Worm (Caenorhabditis elegans) whole organism, L3 larva: ENCODE results near the gene F42A9.3.
A peak's percentile ranks its signal among the peaks of the same experiment; 100 is the strongest.

ENCODE experiments used
- R02D3.7 ChIP-seq: fragments of 150-350 bp; optimal IDR thresholded peaks from 2 replicates; lab custom pipeline; 2014; ENCODE audit warnings: missing biosample characterization, missing genetic modification characterization
- ZK546.5 ChIP-seq: sonication (generic microtip); optimal IDR thresholded peaks from 2 replicates; lab custom pipeline; 2017; ENCODE audit warnings: missing biosample characterization, missing genetic modification characterization
- aly-2 ChIP-seq: fragments of 150-350 bp; optimal IDR thresholded peaks from 2 replicates; lab custom pipeline; 2014; ENCODE audit warnings: missing biosample characterization, missing genetic modification characterization
- ama-1 ChIP-seq: fragments of 150-350 bp; optimal IDR thresholded peaks from 2 replicates; lab custom pipeline; 2018
- ceh-16 ChIP-seq: sonication (generic microtip); optimal IDR thresholded peaks from 2 replicates; lab custom pipeline; 2017; ENCODE audit warnings: missing biosample characterization, missing genetic modification characterization
- ceh-28 ChIP-seq: fragments of 150-350 bp; optimal IDR thresholded peaks from 2 replicates; lab custom pipeline; 2014; ENCODE audit warnings: missing biosample characterization, missing genetic modification reagents, missing genetic modification characterization
- ceh-82 ChIP-seq: fragments of 150-350 bp; optimal IDR thresholded peaks from 2 replicates; lab custom pipeline; 2014; ENCODE audit warnings: missing biosample characterization, missing genetic modification characterization
- ceh-9 ChIP-seq: sonication (generic microtip); optimal IDR thresholded peaks from 2 replicates; lab custom pipeline; 2018; ENCODE audit warnings: missing biosample characterization, missing genetic modification characterization
- daf-12 ChIP-seq: fragments of 150-350 bp; optimal IDR thresholded peaks from 2 replicates; lab custom pipeline; 2014; ENCODE audit warnings: missing biosample characterization, missing genetic modification reagents, missing genetic modification characterization
- egl-27 ChIP-seq: sonication (generic microtip); optimal IDR thresholded peaks from 4 replicates; lab custom pipeline; 2017; ENCODE audit warnings: missing biosample characterization, missing genetic modification reagents, missing genetic modification characterization
- egl-5 ChIP-seq: fragments of 150-350 bp; optimal IDR thresholded peaks from 2 replicates; lab custom pipeline; 2017; ENCODE audit warnings: missing biosample characterization, missing genetic modification reagents, missing genetic modification characterization, inconsistent platforms
- elt-1 ChIP-seq: fragments of 150-350 bp; optimal IDR thresholded peaks from 2 replicates; lab custom pipeline; 2014; ENCODE audit warnings: missing biosample characterization, missing genetic modification characterization
- elt-2 ChIP-seq: sonication (generic microtip); optimal IDR thresholded peaks from 2 replicates; lab custom pipeline; 2016; ENCODE audit warnings: missing genetic modification reagents, mild to moderate bottlenecking, missing genetic modification characterization, missing compliant biosample characterization
- elt-3 ChIP-seq, 3 experiments: fragments of 150-350 bp in 1 of 3; sonication (generic microtip) in 2 of 3; optimal IDR thresholded peaks; 2 replicates in 2 of 3; 4 replicates in 1 of 3; lab custom pipeline; 2014 to 2017; ENCODE audit warnings: missing biosample characterization in 3 of 3, missing genetic modification characterization in 3 of 3
- eor-1 ChIP-seq, 2 experiments: fragments of 150-350 bp; optimal IDR thresholded peaks; 2 replicates each; lab custom pipeline; 2014 to 2018; ENCODE audit warnings: missing biosample characterization in 2 of 2, missing genetic modification characterization in 2 of 2
- fkh-10 ChIP-seq: sonication (generic microtip); optimal IDR thresholded peaks from 2 replicates; lab custom pipeline; 2017; ENCODE audit warnings: missing biosample characterization, missing genetic modification reagents, missing genetic modification characterization
- fkh-2 ChIP-seq: fragments of 150-350 bp; optimal IDR thresholded peaks from 2 replicates; lab custom pipeline; 2014; ENCODE audit warnings: missing biosample characterization, missing genetic modification reagents, missing genetic modification characterization
- fos-1 ChIP-seq: fragments of 150-350 bp; optimal IDR thresholded peaks from 2 replicates; lab custom pipeline; 2014; ENCODE audit warnings: missing biosample characterization, missing genetic modification characterization
- hmg-11 ChIP-seq: sonication (generic microtip); optimal IDR thresholded peaks from 2 replicates; lab custom pipeline; 2016; ENCODE audit warnings: missing genetic modification characterization, missing compliant biosample characterization
- jun-1 ChIP-seq: fragments of 150-350 bp; optimal IDR thresholded peaks from 2 replicates; lab custom pipeline; 2014; ENCODE audit warnings: missing biosample characterization, missing genetic modification reagents, missing genetic modification characterization
- lin-15B ChIP-seq: fragments of 150-350 bp; optimal IDR thresholded peaks from 2 replicates; lab custom pipeline; 2014; ENCODE audit warnings: missing biosample characterization, missing genetic modification characterization
- lin-39 ChIP-seq: fragments of 150-350 bp; optimal IDR thresholded peaks from 2 replicates; lab custom pipeline; 2018; ENCODE audit warnings: missing biosample characterization, missing genetic modification reagents, missing genetic modification characterization
- lsy-12 ChIP-seq: sonication (generic microtip); optimal IDR thresholded peaks from 2 replicates; lab custom pipeline; 2016; ENCODE audit warnings: mild to moderate bottlenecking, missing genetic modification characterization, missing compliant biosample characterization
- mdl-1 ChIP-seq: fragments of 150-350 bp; optimal IDR thresholded peaks from 2 replicates; lab custom pipeline; 2014; ENCODE audit warnings: missing biosample characterization, missing genetic modification characterization
- mml-1 ChIP-seq: fragments of 150-350 bp; sonication (generic microtip); optimal IDR thresholded peaks from 3 replicates; lab custom pipeline; 2014; ENCODE audit warnings: missing biosample characterization, missing genetic modification characterization
- nfya-1 ChIP-seq: sonication (generic microtip); optimal IDR thresholded peaks from 2 replicates; lab custom pipeline; 2017; ENCODE audit warnings: missing genetic modification characterization, mild to moderate bottlenecking, missing compliant biosample characterization, antibody characterized with exemption, moderate library complexity; ENCODE audit not compliant: insufficient read depth
- nhr-11 ChIP-seq: fragments of 150-350 bp; optimal IDR thresholded peaks from 2 replicates; lab custom pipeline; 2014; ENCODE audit warnings: missing biosample characterization, missing genetic modification characterization
- nhr-12 ChIP-seq: fragments of 150-350 bp; optimal IDR thresholded peaks from 2 replicates; lab custom pipeline; 2014; ENCODE audit warnings: missing biosample characterization, missing genetic modification characterization
- nhr-23 ChIP-seq: fragments of 150-350 bp; optimal IDR thresholded peaks from 2 replicates; lab custom pipeline; 2014; ENCODE audit warnings: missing biosample characterization, missing genetic modification reagents, missing genetic modification characterization
- nhr-237 ChIP-seq: fragments of 150-350 bp; optimal IDR thresholded peaks from 2 replicates; lab custom pipeline; 2014; ENCODE audit warnings: missing biosample characterization, missing genetic modification characterization
- nhr-25 ChIP-seq: sonication (generic microtip); optimal IDR thresholded peaks from 2 replicates; lab custom pipeline; 2017; ENCODE audit warnings: missing biosample characterization, missing genetic modification characterization
- nhr-28 ChIP-seq: fragments of 150-350 bp; optimal IDR thresholded peaks from 2 replicates; lab custom pipeline; 2014; ENCODE audit warnings: missing biosample characterization, missing genetic modification characterization
- nhr-43 ChIP-seq: sonication (generic microtip); optimal IDR thresholded peaks from 2 replicates; lab custom pipeline; 2016; ENCODE audit warnings: mild to moderate bottlenecking, missing genetic modification characterization, missing compliant biosample characterization; ENCODE audit not compliant: poor library complexity, severe bottlenecking
- nhr-67 ChIP-seq: fragments of 150-350 bp; optimal IDR thresholded peaks from 2 replicates; lab custom pipeline; 2014; ENCODE audit warnings: missing biosample characterization, missing genetic modification characterization
- nhr-76 ChIP-seq: fragments of 150-350 bp; sonication (generic microtip); optimal IDR thresholded peaks from 5 replicates; lab custom pipeline; 2014; ENCODE audit warnings: missing biosample characterization, missing genetic modification characterization
- nhr-77 ChIP-seq: fragments of 150-350 bp; optimal IDR thresholded peaks from 2 replicates; lab custom pipeline; 2014; ENCODE audit warnings: missing biosample characterization, missing genetic modification characterization
- pha-4 ChIP-seq: fragments of 150-350 bp; optimal IDR thresholded peaks from 2 replicates; lab custom pipeline; 2014; ENCODE audit warnings: missing biosample characterization, missing genetic modification reagents, missing genetic modification characterization
- pqm-1 ChIP-seq: fragments of 150-350 bp; optimal IDR thresholded peaks from 2 replicates; lab custom pipeline; 2017; ENCODE audit warnings: missing biosample characterization, missing genetic modification characterization, inconsistent platforms
- sea-2 ChIP-seq: fragments of 150-350 bp; sonication (generic microtip); optimal IDR thresholded peaks from 4 replicates; lab custom pipeline; 2014; ENCODE audit warnings: missing biosample characterization, missing genetic modification reagents, missing genetic modification characterization
- skn-1 ChIP-seq: fragments of 150-350 bp; optimal IDR thresholded peaks from 2 replicates; lab custom pipeline; 2014; ENCODE audit warnings: missing biosample characterization, missing genetic modification characterization
- snpc-4 ChIP-seq: fragments of 150-350 bp; optimal IDR thresholded peaks from 2 replicates; lab custom pipeline; 2014; ENCODE audit warnings: missing biosample characterization, missing genetic modification characterization
- tbx-2 ChIP-seq: sonication (generic microtip); optimal IDR thresholded peaks from 2 replicates; lab custom pipeline; 2016; ENCODE audit warnings: mild to moderate bottlenecking, missing genetic modification characterization, missing compliant biosample characterization
- unc-39 ChIP-seq: sonication (generic microtip); optimal IDR thresholded peaks from 4 replicates; lab custom pipeline; 2017; ENCODE audit warnings: missing biosample characterization, missing genetic modification characterization
- unc-62 ChIP-seq: fragments of 150-350 bp; sonication (generic microtip); optimal IDR thresholded peaks from 4 replicates; lab custom pipeline; 2014; ENCODE audit warnings: missing biosample characterization, missing genetic modification reagents, missing genetic modification characterization
- zag-1 ChIP-seq: fragments of 150-350 bp; optimal IDR thresholded peaks from 2 replicates; lab custom pipeline; 2014; ENCODE audit warnings: missing biosample characterization, missing genetic modification characterization
- ztf-11 ChIP-seq: fragments of 150-350 bp; optimal IDR thresholded peaks from 2 replicates; lab custom pipeline; 2014; ENCODE audit warnings: missing biosample characterization, missing genetic modification characterization
- ztf-4 ChIP-seq: fragments of 150-350 bp; optimal IDR thresholded peaks from 2 replicates; lab custom pipeline; 2014; ENCODE audit warnings: missing biosample characterization, missing genetic modification characterization

The F42A9.3 gene

ce11 chrIV:8620102-8620733, 3.2 kb downstream of the F42A9.3 start, which contains the start of gene lin-49:
Gene lin-49 (plus strand): TSS chrIV:8620683.
- TF ChIP-seq lsy-12 (tag; lab: Kevin White, UChicago) (no peak), mdl-1 (tag; lab: Kevin White, UChicago) (no peak), nhr-25 (tag; lab: Kevin White, UChicago) (peak; percentile 75), nhr-76 (tag; lab: Kevin White, UChicago) (no peak), nhr-43 (tag; lab: Kevin White, UChicago) (peak; percentile 42), daf-12 (tag; lab: Kevin White, UChicago) (no peak), hmg-11 (tag; lab: Kevin White, UChicago) (peak; percentile 88), nhr-237 (tag; lab: Kevin White, UChicago) (no peak), sea-2 (GFP tag; lab: Kevin White, UChicago) (no peak), elt-2 (tag; lab: Kevin White, UChicago) (peak; percentile 54), pha-4 (tag; lab: Kevin White, UChicago) (peak; percentile 93), lin-39 (peak; percentile 27), ztf-11 (tag; lab: Kevin White, UChicago) (no peak), nhr-11 (tag; lab: Kevin White, UChicago) (peak; percentile 16), egl-27 (tag; lab: Kevin White, UChicago) (no peak), nhr-12 (tag; lab: Kevin White, UChicago) (no peak), nhr-67 (tag; lab: Kevin White, UChicago) (no peak), nhr-23 (peak; percentile 79), elt-1 (tag; lab: Kevin White, UChicago) (peak; percentile 58), unc-39 (tag; lab: Kevin White, UChicago) (no peak), nhr-77 (tag; lab: Kevin White, UChicago) (no peak), ZK546.5 (tag; lab: Kevin White, UChicago) (no peak), jun-1 (tag; lab: Kevin White, UChicago) (peak; percentile 30), skn-1 (tag; lab: Kevin White, UChicago) (peak; percentile 41), zag-1 (tag; lab: Kevin White, UChicago) (no peak), ceh-9 (tag; lab: Kevin White, UChicago) (no peak), lin-15B (tag; lab: Kevin White, UChicago) (peak; percentile 61), tbx-2 (no peak), mml-1 (tag; lab: Kevin White, UChicago) (no peak), ceh-28 (tag; lab: Kevin White, UChicago) (peak; percentile 65), ceh-82 (tag; lab: Kevin White, UChicago) (no peak), nfya-1 (tag; lab: Kevin White, UChicago) (peak; percentile 80), ama-1 (lab: Kevin White, UChicago) (no peak), snpc-4 (tag; lab: Kevin White, UChicago) (peak; percentile 56), unc-62 (GFP tag; lab: Kevin White, UChicago) (no peak), pqm-1 (peak; percentile 35), R02D3.7 (tag; lab: Kevin White, UChicago) (no peak), ztf-4 (tag; lab: Kevin White, UChicago) (peak; percentile 1), egl-5 (tag; lab: Kevin White, UChicago) (no peak), fkh-10 (GFP tag; lab: Kevin White, UChicago) (no peak), nhr-28 (tag; lab: Kevin White, UChicago) (no peak), eor-1 (tag; optimal IDR thresholded peaks at IDR 0.05; lab: Kevin White, UChicago) (no peak), aly-2 (tag; lab: Kevin White, UChicago) (no peak), elt-3 (tag; optimal IDR thresholded peaks at IDR 0.05; lab: Kevin White, UChicago) (no peak), fkh-2 (tag; lab: Kevin White, UChicago) (no peak), ceh-16 (no peak), fos-1 (tag; lab: Kevin White, UChicago) (no peak)
